Worm (Caenorhabditis elegans) whole organism, L3 larva: Measurements from ENCODE around the gene T09A5.5.

Source experiments
- ZK546.5 ChIP-seq: sonication (generic microtip); optimal IDR thresholded peaks from 2 replicates; lab custom pipeline; 2017; ENCODE audit warnings: missing biosample characterization, missing genetic modification characterization
- aly-2 ChIP-seq: fragments of 150-350 bp; optimal IDR thresholded peaks from 2 replicates; lab custom pipeline; 2014; ENCODE audit warnings: missing biosample characterization, missing genetic modification characterization
- egl-5 ChIP-seq: fragments of 150-350 bp; optimal IDR thresholded peaks from 2 replicates; lab custom pipeline; 2017; ENCODE audit warnings: missing biosample characterization, missing genetic modification reagents, missing genetic modification characterization, inconsistent platforms
- nhr-237 ChIP-seq: fragments of 150-350 bp; optimal IDR thresholded peaks from 2 replicates; lab custom pipeline; 2014; ENCODE audit warnings: missing biosample characterization, missing genetic modification characterization
- nhr-28 ChIP-seq: fragments of 150-350 bp; optimal IDR thresholded peaks from 2 replicates; lab custom pipeline; 2014; ENCODE audit warnings: missing biosample characterization, missing genetic modification characterization
- unc-62 ChIP-seq: fragments of 150-350 bp; sonication (generic microtip); optimal IDR thresholded peaks from 4 replicates; lab custom pipeline; 2014; ENCODE audit warnings: missing biosample characterization, missing genetic modification reagents, missing genetic modification characterization
- ztf-4 ChIP-seq: fragments of 150-350 bp; optimal IDR thresholded peaks from 2 replicates; lab custom pipeline; 2014; ENCODE audit warnings: missing biosample characterization, missing genetic modification characterization

DNA sequence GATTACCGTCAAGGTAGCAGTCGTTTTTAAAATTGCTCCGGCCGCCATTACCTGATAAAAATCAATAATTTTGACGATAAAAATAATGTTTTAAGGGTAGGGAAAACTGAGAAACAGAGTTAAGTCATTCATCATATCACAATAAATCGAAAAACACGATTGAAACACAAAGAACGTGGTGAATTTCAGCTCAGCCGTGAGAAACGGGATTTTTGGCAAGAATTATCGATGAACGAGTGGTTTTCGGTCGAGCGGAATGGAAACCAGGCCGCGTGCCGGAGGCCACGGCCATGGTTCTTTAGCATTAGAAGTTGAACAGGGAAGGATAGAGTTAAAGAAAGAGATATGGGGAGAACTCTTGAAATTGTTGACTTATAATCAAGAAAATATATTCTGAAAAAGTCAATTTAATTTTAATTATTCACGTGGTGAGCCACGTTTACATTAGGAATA is 25.7 kb upstream of the T09A5.5 start, which contains the start of the genes vha-4 and T01H3.5:
- no peak for TF ChIP-seq egl-5 (tag; lab: Kevin White, UChicago)
- TF ChIP-seq nhr-28 (tag; lab: Kevin White, UChicago), result no peak
- no peak for TF ChIP-seq unc-62 (GFP tag; lab: Kevin White, UChicago)
- TF ChIP-seq ZK546.5 (tag; lab: Kevin White, UChicago), result no peak
- no peak for TF ChIP-seq aly-2 (tag; lab: Kevin White, UChicago)
- TF ChIP-seq ztf-4 (tag; lab: Kevin White, UChicago), result no peak
- TF ChIP-seq nhr-237 (tag; lab: Kevin White, UChicago), result no peak
